Worm (Caenorhabditis elegans) whole organism, L4/young adult: ENCODE results near the gene F13D12.10.

ENCODE experiments used
- W03F9.2 ChIP-seq: fragments of 150-350 bp; optimal IDR thresholded peaks from 2 replicates; lab custom pipeline; 2014; ENCODE audit warnings: missing biosample characterization, missing genetic modification characterization
- dao-5 ChIP-seq: sonication (generic microtip); optimal IDR thresholded peaks from 2 replicates; lab custom pipeline; 2016; ENCODE audit warnings: missing genotype, missing genetic modification characterization, moderate library complexity, missing compliant biosample characterization
- him-1 ChIP-seq: sonication (generic microtip); optimal IDR thresholded peaks from 2 replicates; lab custom pipeline; 2016; ENCODE audit warnings: missing genotype, missing genetic modification reagents, missing genetic modification characterization, missing compliant biosample characterization

DNA sequence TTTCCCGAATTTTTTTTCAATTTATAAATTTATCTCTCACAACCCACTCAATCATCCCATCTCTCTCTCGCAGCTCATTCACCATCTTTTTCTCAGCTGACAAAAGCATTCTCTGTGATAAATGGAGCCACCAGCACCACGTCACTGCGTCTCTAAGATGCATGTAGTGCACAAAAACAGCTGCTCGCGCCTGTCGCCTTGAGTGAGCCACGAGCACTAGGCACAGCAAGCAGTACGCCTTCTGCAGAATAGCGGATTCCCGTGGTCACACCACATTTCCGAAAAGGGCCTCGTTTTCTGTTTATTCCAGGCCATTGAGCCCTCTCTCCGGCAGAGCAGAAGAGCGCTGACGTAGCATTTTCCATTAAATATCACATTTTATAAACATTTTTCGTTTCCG lies at the start of gene F13D12.10:
- TF ChIP-seq him-1 (tag; lab: Kevin White, UChicago) (no peak), dao-5 (tag; lab: Kevin White, UChicago) (no peak), W03F9.2 (tag; lab: Kevin White, UChicago) (no peak)
